Worm (Caenorhabditis elegans): ENCODE data around the gene cfz-2.

DNA sequence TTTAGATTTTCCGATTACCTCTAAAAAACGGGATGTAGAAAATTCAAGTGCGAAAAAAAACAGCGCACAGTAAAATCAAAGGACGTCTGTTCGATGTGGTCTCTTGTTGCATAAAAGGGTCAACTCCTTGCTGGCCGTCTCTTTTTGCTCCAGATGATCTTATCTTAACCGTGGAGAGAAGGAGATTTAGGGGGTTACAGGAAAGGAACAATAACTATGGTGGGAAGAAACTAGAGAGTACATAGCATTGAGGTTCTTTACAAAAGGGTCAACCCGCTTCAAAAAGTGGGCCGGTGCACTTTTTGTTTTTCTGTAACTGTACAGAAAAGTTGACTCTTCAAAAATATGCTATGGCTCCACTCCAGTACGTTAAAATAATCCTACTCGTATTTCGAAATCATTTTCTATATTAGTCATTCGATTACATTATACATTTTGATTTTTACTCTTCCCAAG lies 13.1 kb downstream of the cfz-2 start, which contains the start of the genes T20D4.19 and srj-9:
- TF ChIP-seq hmg-20 (GFP tag; IDR thresholded peaks at IDR 0.05), result no peak
- TF ChIP-seq unc-62 (GFP tag; optimal IDR thresholded peaks at IDR 0.05), result no peak
- TF ChIP-seq ZK185.1 (tag; optimal IDR thresholded peaks at IDR 0.05; ENCODE audit: poor library complexity, severe bottlenecking), result no peak
- TF ChIP-seq ceh-40 (GFP tag; IDR thresholded peaks at IDR 0.05), result no peak
- TF ChIP-seq sdz-38 (tag; optimal IDR thresholded peaks at IDR 0.05), result no peak
- TF ChIP-seq chd-7 (tag; optimal IDR thresholded peaks at IDR 0.05), result no peak

Data from whole organism, young adult.